Worm (Caenorhabditis elegans): ENCODE data around the gene T04F3.4.

DNA sequence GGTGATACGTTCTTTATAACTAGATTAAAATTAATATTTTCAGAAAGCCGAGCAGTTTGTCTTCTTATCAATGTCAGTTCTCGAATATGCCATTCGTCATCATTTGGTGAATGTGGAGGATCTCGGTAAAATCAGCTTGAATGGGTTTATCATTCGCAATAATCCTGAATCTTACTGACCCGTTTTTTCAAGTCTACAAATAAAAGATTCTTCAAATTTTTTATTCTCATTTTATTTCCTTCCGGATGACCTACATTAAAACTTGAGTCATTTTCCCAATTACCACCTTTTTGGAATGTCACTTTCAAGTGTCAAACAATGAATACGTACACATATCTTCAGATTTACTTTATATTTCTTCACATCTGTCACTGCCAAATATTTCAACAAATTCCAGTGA lies 2.5 kb downstream of the T04F3.4 start, which contains the start of gene T04F3.5:
- no peak for TF ChIP-seq nhr-77 (tag; optimal IDR thresholded peaks at IDR 0.05)
- no peak for TF ChIP-seq unc-39 (tag; optimal IDR thresholded peaks at IDR 0.05)
- no peak for TF ChIP-seq mab-5 (tag; optimal IDR thresholded peaks at IDR 0.05)
- no peak for TF ChIP-seq mdl-1 (tag; optimal IDR thresholded peaks at IDR 0.05)
- no peak for TF ChIP-seq lin-39 (tag; optimal IDR thresholded peaks at IDR 0.05)
- TF ChIP-seq elt-1 (tag; optimal IDR thresholded peaks at IDR 0.05) = no peak
- TF ChIP-seq fos-1 (tag; optimal IDR thresholded peaks at IDR 0.05) = no peak
- no peak for TF ChIP-seq unc-62 (GFP tag; optimal IDR thresholded peaks at IDR 0.05)
- TF ChIP-seq alr-1 (tag; optimal IDR thresholded peaks at IDR 0.05) = no peak
- TF ChIP-seq ztf-11 (tag; optimal IDR thresholded peaks at IDR 0.05) = no peak

Data from whole organism, L2 larva.